Fruit fly (Drosophila melanogaster): ENCODE data around the gene Ip259.

The Ip259 gene

DNA sequence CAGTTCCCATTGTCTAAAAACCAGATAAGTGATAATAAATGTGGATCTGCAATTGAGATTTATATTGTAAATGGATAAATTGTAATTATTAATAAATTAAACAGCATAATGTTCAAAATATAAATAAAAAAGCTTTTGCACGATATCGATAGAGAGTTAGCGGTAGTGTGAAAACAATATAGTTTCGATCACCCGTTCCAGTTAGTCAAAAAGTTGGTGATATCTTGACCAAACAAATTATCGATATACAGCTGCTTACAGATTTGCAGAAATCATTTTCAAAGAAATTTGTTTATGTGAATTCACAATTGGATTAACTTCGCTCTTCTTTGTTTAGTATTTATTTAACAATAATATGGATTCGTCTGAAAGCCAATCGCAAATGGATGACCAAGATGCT lies 31.0 kb downstream of the Ip259 start, which contains the start of gene Nse4 (continued):
- no peak for TF ChIP-seq CG32767 (GFP tag; IDR thresholded peaks at IDR 0.05)
- no peak for TF ChIP-seq emc (GFP tag; optimal IDR thresholded peaks at IDR 0.05)
- no peak for TF ChIP-seq CG10431 (GFP tag; optimal IDR thresholded peaks at IDR 0.05)

dm6 chr2L:10442048-10442790 lies 34.1 kb downstream of the Ip259 start, which contains the start of gene loh:
Gene loh (plus strand): TSS chr2L:10442534.
- TF ChIP-seq CG7556 (GFP tag; optimal IDR thresholded peaks at IDR 0.05) (peak; percentile 84), CHES-1-like (GFP tag; optimal IDR thresholded peaks at IDR 0.05) (no peak), CG9727 (GFP tag; optimal IDR thresholded peaks at IDR 0.05) (peak; percentile 68), Hr3 (GFP tag; optimal IDR thresholded peaks at IDR 0.05) (peak; percentile 53), her (GFP tag; optimal IDR thresholded peaks at IDR 0.05) (no peak), Ets65A (GFP tag) (peak; percentile 0), CG30020 (tag; optimal IDR thresholded peaks at IDR 0.05) (peak; percentile 38), CG10267 (tag; optimal IDR thresholded peaks at IDR 0.05) (peak; percentile 64), CG16815 (GFP tag; optimal IDR thresholded peaks at IDR 0.05) (peak; percentile 30), peb (GFP tag; IDR thresholded peaks at IDR 0.05) (0 out of 2 replicates have a peak, but pooled peaks have one; percentile 23), jing (GFP tag; optimal IDR thresholded peaks at IDR 0.05) (no peak), Dek (tag; optimal IDR thresholded peaks at IDR 0.05) (no peak), Bteb2 (GFP tag; optimal IDR thresholded peaks at IDR 0.05) (no peak), CG2712 (tag; optimal IDR thresholded peaks at IDR 0.05) (peak; percentile 77), CG18619 (GFP tag; optimal IDR thresholded peaks at IDR 0.05) (peak; percentile 41), Fer1 (GFP tag; optimal IDR thresholded peaks at IDR 0.05) (peak; percentile 51), Dbx (GFP tag; IDR thresholded peaks at IDR 0.05) (no peak), onecut (GFP tag; IDR thresholded peaks at IDR 0.05) (0 out of 2 replicates have a peak, but pooled peaks have one; percentile 28), Sry-δ (GFP tag; optimal IDR thresholded peaks at IDR 0.05) (no peak), CG12219 (GFP tag; optimal IDR thresholded peaks at IDR 0.05) (peak; percentile 6), zfh2 (GFP tag; optimal IDR thresholded peaks at IDR 0.05) (no peak), Hsf (GFP tag; optimal IDR thresholded peaks at IDR 0.05) (peak; percentile 27), croc (GFP tag; conservative IDR thresholded peaks at IDR 0.05) (peak; percentile 33; the same call in 2 of the 3 replicates), CG11696 (GFP tag; IDR thresholded peaks at IDR 0.05) (peak; percentile 75), jumu (GFP tag; optimal IDR thresholded peaks at IDR 0.05) (no peak), CG14014 (GFP tag; IDR thresholded peaks at IDR 0.05) (no peak), kah (GFP tag; optimal IDR thresholded peaks at IDR 0.05) (peak; percentile 35), CG14860 (GFP tag; IDR thresholded peaks at IDR 0.05; ENCODE audit: partially characterized antibody) (no peak), Scr (GFP tag; IDR thresholded peaks at IDR 0.05; ENCODE audit: partially characterized antibody) (no peak), CG10979 (tag; optimal IDR thresholded peaks at IDR 0.05) (peak; percentile 76), grau (tag; optimal IDR thresholded peaks at IDR 0.05) (peak; percentile 72), CG10147 (GFP tag; optimal IDR thresholded peaks at IDR 0.05) (peak; percentile 47), luna (GFP tag; optimal IDR thresholded peaks at IDR 0.05) (no peak), sens (GFP tag) (peak; percentile 75), PHDP (tag; optimal IDR thresholded peaks at IDR 0.05) (peak; percentile 51), tll (GFP tag; optimal IDR thresholded peaks at IDR 0.05) (no peak), gfzf (GFP tag; optimal IDR thresholded peaks at IDR 0.05) (no peak), CG6654 (GFP tag; optimal IDR thresholded peaks at IDR 0.05) (no peak), Taf1 (GFP tag; IDR thresholded peaks at IDR 0.05) (0 out of 2 replicates have a peak, but pooled peaks have one; percentile 26), CG14667 (GFP tag; IDR thresholded peaks at IDR 0.05) (no peak; the same call in 1 of the 2 replicates), CG18764 (GFP tag; optimal IDR thresholded peaks at IDR 0.05) (no peak), CG4282 (GFP tag; optimal IDR thresholded peaks at IDR 0.05) (no peak), ken (GFP tag; IDR thresholded peaks at IDR 0.05) (0 out of 3 replicates have a peak, but pooled peaks have one; percentile 10), CG2120 (GFP tag; optimal IDR thresholded peaks at IDR 0.05) (peak; percentile 6), CG31441 (GFP tag; IDR thresholded peaks at IDR 0.05) (peak; percentile 79)
